Worm (Caenorhabditis elegans): ENCODE measurements around the gene F54H12.5.

F54H12.5 gene

DNA sequence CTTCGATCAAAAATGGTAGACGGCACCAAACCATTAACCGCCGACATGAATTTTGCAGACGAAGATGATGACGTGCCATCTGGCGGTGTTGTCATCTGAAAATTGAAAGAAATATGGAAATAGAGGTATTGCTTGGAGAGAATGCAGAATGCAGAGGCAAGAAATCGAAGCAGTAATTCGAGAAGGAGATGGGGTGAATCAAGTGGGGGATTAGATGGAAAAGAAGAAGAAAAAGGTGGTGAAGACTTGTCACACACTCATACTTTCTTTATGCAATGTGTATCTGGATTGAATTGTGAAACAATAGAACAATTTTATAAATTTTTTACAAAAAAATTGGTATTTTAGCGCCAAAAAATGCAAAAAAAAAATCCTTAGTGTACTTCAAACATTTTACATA lies 47.1 kb downstream of the F54H12.5 start, which contains the start of gene tag-250:
Gene tag-250, minus strand, starts transcription at position 101 of the 400 bp plus-strand sequence.
- TF ChIP-seq hmg-11 (tag; optimal IDR thresholded peaks at IDR 0.05): no peak
- no peak for TF ChIP-seq elt-2 (tag; optimal IDR thresholded peaks at IDR 0.05)
- no peak for TF ChIP-seq ceh-9 (tag; optimal IDR thresholded peaks at IDR 0.05)

DNA sequence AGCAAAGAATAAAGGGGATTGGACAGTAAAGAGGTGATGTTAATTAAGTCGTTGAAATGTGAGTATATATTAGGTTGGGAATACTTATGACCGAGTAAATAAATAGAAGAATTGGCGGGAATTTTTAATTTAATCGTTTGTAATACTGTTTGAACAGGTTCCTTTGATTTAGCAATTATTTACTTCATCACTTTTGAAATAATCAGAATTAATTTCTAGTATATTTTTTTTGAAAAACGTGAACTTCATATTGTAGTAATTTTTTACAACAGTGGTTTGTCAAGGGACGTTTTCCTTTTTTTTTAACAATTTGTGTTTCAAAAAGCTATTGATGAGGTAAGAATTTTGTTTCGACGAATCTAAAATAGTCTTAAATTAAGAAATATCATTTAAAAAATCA lies 49.8 kb downstream of the F54H12.5 start, which contains the start of gene C29E4.17:
Gene C29E4.17, plus strand, starts transcription at position 301 of the 400 bp plus-strand sequence.
- TF ChIP-seq mdl-1 (tag; optimal IDR thresholded peaks at IDR 0.05) (no peak), unc-39 (tag; optimal IDR thresholded peaks at IDR 0.05) (no peak), hmg-11 (tag; optimal IDR thresholded peaks at IDR 0.05) (no peak), ztf-11 (tag; optimal IDR thresholded peaks at IDR 0.05) (no peak), fos-1 (tag; optimal IDR thresholded peaks at IDR 0.05) (no peak), ama-1 (optimal IDR thresholded peaks at IDR 0.05) (no peak), snpc-4 (tag; optimal IDR thresholded peaks at IDR 0.05) (no peak), aly-2 (tag; optimal IDR thresholded peaks at IDR 0.05) (no peak), pha-4 (tag; optimal IDR thresholded peaks at IDR 0.05) (no peak), nhr-25 (tag; optimal IDR thresholded peaks at IDR 0.05) (no peak), nhr-43 (tag; optimal IDR thresholded peaks at IDR 0.05; ENCODE audit: poor library complexity, severe bottlenecking) (no peak), ceh-9 (tag; optimal IDR thresholded peaks at IDR 0.05) (no peak), sea-2 (GFP tag; optimal IDR thresholded peaks at IDR 0.05) (no peak), elt-2 (tag; optimal IDR thresholded peaks at IDR 0.05) (no peak), unc-62 (GFP tag; optimal IDR thresholded peaks at IDR 0.05) (no peak)
